Worm (Caenorhabditis elegans) whole organism, young adult: ENCODE data around the gene C39B5.10.

Experiments
- B0336.3 ChIP-seq: fragments of 200-800 bp; sonication (Bioruptor generic); IDR thresholded peaks from 2 replicates; pipeline ENCODE4 v1.3.6; 2022; ENCODE audit warnings: missing genetic modification characterization, missing compliant biosample characterization
- F23B12.7 ChIP-seq: sonication (generic microtip); optimal IDR thresholded peaks from 2 replicates; lab custom pipeline; 2017; ENCODE audit warnings: missing genetic modification characterization, mild to moderate bottlenecking, missing compliant biosample characterization, antibody characterized with exemption, moderate library complexity; ENCODE audit not compliant: insufficient read depth
- F33H1.4 ChIP-seq: fragments of 200-800 bp; sonication (Bioruptor generic); IDR thresholded peaks from 2 replicates; pipeline ENCODE4 v1.3.6; 2022; ENCODE audit warnings: missing genetic modification reagents, missing genetic modification characterization, missing compliant biosample characterization
- F52B5.7 ChIP-seq: sonication (generic microtip); optimal IDR thresholded peaks from 2 replicates; lab custom pipeline; 2016; ENCODE audit warnings: mild to moderate bottlenecking, missing genetic modification characterization, missing compliant biosample characterization
- F57A8.1 ChIP-seq: fragments of 200-800 bp; sonication (Bioruptor generic); optimal IDR thresholded peaks from 2 replicates; lab custom pipeline; 2018; ENCODE audit warnings: mild to moderate bottlenecking, missing genetic modification characterization, moderate library complexity, missing compliant biosample characterization
- T07F8.4 ChIP-seq: sonication (generic microtip); optimal IDR thresholded peaks from 2 replicates; lab custom pipeline; 2016; ENCODE audit warnings: mild to moderate bottlenecking, missing genetic modification characterization, moderate library complexity, missing compliant biosample characterization
- Y67H2A.10 ChIP-seq: fragments of 200-800 bp; sonication (Bioruptor generic); conservative IDR thresholded peaks from 2 replicates; pipeline ENCODE4 v1.3.6; 2022; ENCODE audit warnings: missing genetic modification reagents, missing genetic modification characterization, missing compliant biosample characterization
- Y95B8A.8 ChIP-seq: fragments of 200-800 bp; sonication (Bioruptor generic); IDR thresholded peaks from 2 replicates; pipeline ENCODE4 v1.3.6; 2022; ENCODE audit warnings: missing genetic modification reagents, missing genetic modification characterization, missing compliant biosample characterization
- ama-1 ChIP-seq, 3 experiments: fragments of 150-350 bp in 1 of 3; sonication (generic microtip) in 2 of 3; optimal IDR thresholded peaks; 2 replicates each; lab custom pipeline; 2014 to 2018; ENCODE audit warnings: missing biosample characterization in 2 of 3, missing genetic modification characterization in 2 of 3, missing genetic modification reagents in 2 of 3
- aptf-3 ChIP-seq: fragments of 200-800 bp; sonication (Bioruptor generic); IDR thresholded peaks from 2 replicates; pipeline ENCODE4 v1.3.6; 2022; ENCODE audit warnings: missing genetic modification characterization, missing compliant biosample characterization
- bed-1 ChIP-seq: fragments of 200-800 bp; sonication (Bioruptor generic); IDR thresholded peaks from 2 replicates; pipeline ENCODE4 v1.3.6; 2022; ENCODE audit warnings: missing genetic modification reagents, missing genetic modification characterization, missing compliant biosample characterization
- cebp-2 ChIP-seq: fragments of 200-800 bp; sonication (Bioruptor generic); IDR thresholded peaks from 2 replicates; pipeline ENCODE4 v1.3.6; 2022; ENCODE audit warnings: missing genetic modification characterization, missing compliant biosample characterization
- die-1 ChIP-seq: sonication (generic microtip); optimal IDR thresholded peaks from 2 replicates; lab custom pipeline; 2016; ENCODE audit warnings: missing genotype, mild to moderate bottlenecking, missing genetic modification characterization, missing compliant biosample characterization
- dpl-1 ChIP-seq: fragments of 150-350 bp; optimal IDR thresholded peaks from 2 replicates; lab custom pipeline; 2014; ENCODE audit warnings: missing biosample characterization, missing genetic modification reagents, missing genetic modification characterization
- efl-1 ChIP-seq: fragments of 150-350 bp; optimal IDR thresholded peaks from 2 replicates; lab custom pipeline; 2014; ENCODE audit warnings: missing biosample characterization, missing genetic modification reagents, missing genetic modification characterization
- egrh-3 ChIP-seq: fragments of 200-800 bp; sonication (Bioruptor generic); IDR thresholded peaks from 2 replicates; pipeline ENCODE4 v1.3.6; 2022; ENCODE audit warnings: missing genetic modification reagents, missing genetic modification characterization, missing compliant biosample characterization
- hmg-1.2 ChIP-seq: fragments of 200-800 bp; sonication (Bioruptor generic); IDR thresholded peaks from 2 replicates; pipeline ENCODE4 v1.3.6; 2022; ENCODE audit warnings: missing genetic modification reagents, missing genetic modification characterization, missing compliant biosample characterization
- hrde-1 ChIP-seq: sonication (generic microtip); optimal IDR thresholded peaks from 2 replicates; lab custom pipeline; 2016; ENCODE audit warnings: missing genetic modification characterization, mild to moderate bottlenecking, missing compliant biosample characterization, moderate library complexity, missing genotype, missing genetic modification reagents, borderline replicate concordance
- hsf-1 ChIP-seq: fragments of 200-800 bp; sonication (Bioruptor generic); IDR thresholded peaks from 2 replicates; pipeline ENCODE4 v1.3.6; 2022; ENCODE audit warnings: missing genetic modification reagents, missing genetic modification characterization, missing compliant biosample characterization
- lin-35 ChIP-seq, 3 experiments: fragments of 150-350 bp in 2 of 3; sonication (generic microtip) in 1 of 3; optimal IDR thresholded peaks; 2 replicates each; lab custom pipeline; 2014 to 2018; ENCODE audit warnings: missing biosample characterization in 3 of 3, missing genetic modification characterization in 3 of 3, missing genetic modification reagents in 3 of 3
- lir-1 ChIP-seq: fragments of 200-800 bp; sonication (Bioruptor generic); conservative IDR thresholded peaks from 2 replicates; pipeline ENCODE4 v1.3.6; 2022; ENCODE audit warnings: missing genetic modification reagents, missing genetic modification characterization, missing compliant biosample characterization
- lsy-27 ChIP-seq: sonication (generic microtip); optimal IDR thresholded peaks from 2 replicates; lab custom pipeline; 2017; ENCODE audit warnings: missing genetic modification characterization, mild to moderate bottlenecking, missing compliant biosample characterization, antibody characterized with exemption, missing genotype, borderline replicate concordance; ENCODE audit not compliant: insufficient read depth
- madf-10 ChIP-seq: sonication (generic microtip); optimal IDR thresholded peaks from 2 replicates; lab custom pipeline; 2016; ENCODE audit warnings: mild to moderate bottlenecking, missing genetic modification characterization, missing compliant biosample characterization
- mcd-1 ChIP-seq: fragments of 200-800 bp; sonication (Bioruptor generic); IDR thresholded peaks from 2 replicates; pipeline ENCODE4 v1.3.6; 2022; ENCODE audit warnings: missing genetic modification reagents, missing genetic modification characterization, missing compliant biosample characterization
- mes-4 ChIP-seq: sonication (generic microtip); optimal IDR thresholded peaks from 2 replicates; lab custom pipeline; 2016; ENCODE audit warnings: missing genotype, missing genetic modification characterization, missing compliant biosample characterization
- nfya-1 ChIP-seq: sonication (generic microtip); optimal IDR thresholded peaks from 2 replicates; lab custom pipeline; 2017; ENCODE audit warnings: antibody characterized with exemption, missing compliant biosample characterization, missing genetic modification characterization, borderline replicate concordance; ENCODE audit not compliant: insufficient read depth
- nfyb-1 ChIP-seq: fragments of 200-800 bp; sonication (Bioruptor generic); IDR thresholded peaks from 2 replicates; pipeline ENCODE4 v1.3.6; 2022; ENCODE audit warnings: missing genetic modification reagents, missing genetic modification characterization, missing compliant biosample characterization
- nhr-27 ChIP-seq: fragments of 200-800 bp; sonication (Bioruptor generic); optimal IDR thresholded peaks from 2 replicates; lab custom pipeline; 2018; ENCODE audit warnings: mild to moderate bottlenecking, missing genetic modification characterization, moderate library complexity, missing compliant biosample characterization
- nhr-90 ChIP-seq: sonication (generic microtip); optimal IDR thresholded peaks from 2 replicates; lab custom pipeline; 2016; ENCODE audit warnings: missing genotype, mild to moderate bottlenecking, missing genetic modification characterization, missing compliant biosample characterization
- pha-4 ChIP-seq: fragments of 150-350 bp; sonication (generic microtip); optimal IDR thresholded peaks from 2 replicates; lab custom pipeline; 2014; ENCODE audit warnings: missing biosample characterization, missing genetic modification reagents, missing genetic modification characterization
- snpc-1.1 ChIP-seq: sonication (generic microtip); optimal IDR thresholded peaks from 2 replicates; lab custom pipeline; 2017; ENCODE audit warnings: missing genetic modification characterization, mild to moderate bottlenecking, missing compliant biosample characterization, antibody characterized with exemption, moderate library complexity, missing genotype, missing genetic modification reagents; ENCODE audit not compliant: insufficient read depth
- snpc-4 ChIP-seq, 5 experiments: fragments of 150-350 bp in 1 of 5; sonication (generic microtip) in 4 of 5; optimal IDR thresholded peaks; 2 replicates each; lab custom pipeline; 2014 to 2018; ENCODE audit warnings: missing genetic modification characterization in 5 of 5, missing biosample characterization in 3 of 5, antibody characterized with exemption in 2 of 5, mild to moderate bottlenecking in 2 of 5, missing compliant biosample characterization in 2 of 5, missing genotype in 2 of 5, moderate library complexity in 2 of 5, missing genetic modification reagents in 1 of 5
- tbp1 ChIP-seq: fragments of 200-800 bp; sonication (Bioruptor generic); optimal IDR thresholded peaks from 2 replicates; lab custom pipeline; 2018; ENCODE audit warnings: mild to moderate bottlenecking, missing genetic modification characterization, missing compliant biosample characterization
- tlf-1 ChIP-seq: fragments of 200-800 bp; sonication (Bioruptor generic); optimal IDR thresholded peaks from 2 replicates; lab custom pipeline; 2018; ENCODE audit warnings: mild to moderate bottlenecking, missing genetic modification characterization, missing compliant biosample characterization
- unc-62 ChIP-seq: fragments of 150-350 bp; optimal IDR thresholded peaks from 2 replicates; lab custom pipeline; 2014; ENCODE audit warnings: missing biosample characterization, missing genetic modification reagents, missing genetic modification characterization
- ztf-6 ChIP-seq: fragments of 200-800 bp; sonication (Bioruptor generic); IDR thresholded peaks from 2 replicates; pipeline ENCODE4 v1.3.6; 2022; ENCODE audit warnings: missing genetic modification reagents, missing genetic modification characterization, missing compliant biosample characterization

C39B5.10 gene

DNA sequence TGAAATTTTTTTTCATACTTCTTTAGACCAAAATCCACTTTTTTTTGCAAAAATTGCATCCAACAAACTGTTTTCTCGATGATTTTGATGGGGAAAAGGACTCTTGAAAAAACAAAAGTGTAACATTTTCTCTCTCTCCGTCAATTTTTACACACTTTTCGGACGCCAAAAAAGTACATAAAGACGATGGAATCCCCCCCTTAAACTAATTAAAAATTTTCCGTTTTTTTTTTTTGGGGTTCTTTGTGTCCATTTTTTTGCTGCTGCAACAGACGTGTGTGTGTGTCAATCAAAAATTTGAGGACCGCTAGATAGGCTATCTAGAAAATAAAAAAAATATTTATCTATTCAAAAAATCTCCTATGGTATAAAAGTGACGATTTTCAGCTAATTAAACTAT, 31.6 kb downstream of the C39B5.10 start, which contains the start of gene C39B5.5:
Gene C39B5.5, plus strand, starts transcription at position 301 of the 400 bp plus-strand sequence.
- TF ChIP-seq tlf-1 (GFP tag; lab: Kevin White, UChicago) (no peak), efl-1 (GFP tag; lab: Kevin White, UChicago) (no peak), F33H1.4 (GFP tag; lab: Robert Waterston, UW) (no peak), nfyb-1 (GFP tag; lab: Robert Waterston, UW) (no peak), lir-1 (GFP tag; lab: Robert Waterston, UW) (no peak), ztf-6 (no peak), F52B5.7 (tag; lab: Kevin White, UChicago) (no peak), dpl-1 (GFP tag; lab: Kevin White, UChicago) (no peak), nfya-1 (tag; lab: Kevin White, UChicago) (no peak), lsy-27 (tag; lab: Kevin White, UChicago) (no peak), mes-4 (tag; lab: Kevin White, UChicago) (no peak), Y95B8A.8 (GFP tag; lab: Robert Waterston, UW) (no peak), nhr-27 (tag; lab: Kevin White, UChicago) (no peak), die-1 (tag; lab: Kevin White, UChicago) (no peak), unc-62 (no peak), F57A8.1 (GFP tag; lab: Kevin White, UChicago) (no peak)

DNA sequence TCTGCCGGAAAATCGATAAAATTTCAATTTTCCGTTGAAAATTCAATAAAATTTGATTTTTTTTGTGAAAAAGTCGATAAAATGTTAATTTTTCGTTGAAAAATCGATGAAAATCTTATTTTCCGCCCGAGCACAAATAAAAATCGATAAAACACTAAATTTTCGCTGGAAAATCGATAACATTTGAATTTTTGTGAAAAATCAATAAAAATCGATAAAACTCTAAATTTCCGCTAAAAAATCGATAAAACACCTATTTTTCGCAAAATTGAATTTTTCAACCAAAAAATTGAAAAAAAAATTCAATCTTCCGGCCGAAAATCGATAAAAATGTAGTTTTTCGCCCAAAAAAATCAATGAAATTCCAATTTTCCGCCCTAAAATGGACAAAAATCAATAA, 34.3 kb downstream of the C39B5.10 start:
- TF ChIP-seq aptf-3 (GFP tag; lab: Robert Waterston, UW) (no peak), B0336.3 (no peak), lin-35 (GFP tag; optimal IDR thresholded peaks at IDR 0.05; lab: Kevin White, UChicago) (no peak), snpc-1.1 (tag; lab: Kevin White, UChicago) (no peak), pha-4 (tag; lab: Kevin White, UChicago) (no peak), madf-10 (tag; lab: Kevin White, UChicago) (no peak), cebp-2 (GFP tag; lab: Robert Waterston, UW) (no peak), hmg-1.2 (GFP tag; lab: Robert Waterston, UW) (no peak), ama-1 (optimal IDR thresholded peaks at IDR 0.05; lab: Kevin White, UChicago) (no peak), ama-1 (GFP tag; optimal IDR thresholded peaks at IDR 0.05; lab: Kevin White, UChicago) (no peak), egrh-3 (GFP tag; lab: Robert Waterston, UW) (no peak), T07F8.4 (no peak), dpl-1 (GFP tag; lab: Kevin White, UChicago) (no peak), nhr-90 (no peak), F23B12.7 (tag; lab: Kevin White, UChicago) (no peak), Y67H2A.10 (GFP tag; lab: Robert Waterston, UW) (no peak), tbp1 (GFP tag; lab: Kevin White, UChicago) (no peak)

DNA sequence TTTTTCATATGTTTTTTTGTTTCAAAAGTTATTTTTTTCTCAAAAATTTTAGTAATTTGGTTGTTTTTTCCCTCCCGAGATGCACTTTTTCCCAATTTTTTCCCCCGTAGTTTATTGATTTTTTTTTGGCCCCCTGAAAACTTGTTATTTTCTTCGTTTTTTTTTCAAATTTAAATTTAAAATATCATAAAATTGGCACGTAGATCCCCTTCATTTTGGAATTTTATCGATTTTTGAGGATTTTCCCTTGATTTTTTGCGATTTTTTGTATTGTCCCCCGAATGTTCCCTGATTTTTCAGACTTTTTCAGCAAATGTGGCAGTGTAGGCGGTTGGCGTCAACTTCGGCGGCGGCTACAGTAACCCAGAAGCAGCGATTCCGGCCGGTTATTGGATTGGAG, 41.7 kb downstream of the C39B5.10 start, which contains the start of gene C39B5.6:
Gene C39B5.6, plus strand, starts transcription at position 301 of the 400 bp plus-strand sequence.
- TF ChIP-seq bed-1 (GFP tag; lab: Robert Waterston, UW) (no peak), nhr-90 (no peak), mcd-1 (GFP tag; lab: Robert Waterston, UW) (0 out of 2 replicates have a peak, but pooled peaks have one; percentile 4), hrde-1 (tag; lab: Kevin White, UChicago) (no peak), hsf-1 (GFP tag; lab: Robert Waterston, UW) (no peak), snpc-4 (GFP tag; optimal IDR thresholded peaks at IDR 0.05; lab: Kevin White, UChicago) (no peak), snpc-4 (tag; optimal IDR thresholded peaks at IDR 0.05; lab: Kevin White, UChicago) (no peak)
